Worm (Caenorhabditis elegans): Measurements from ENCODE around the gene Y54G2A.57.

Y54G2A.57 gene

ce11 chrIV:2997302-2997701 is 27.6 kb downstream of the Y54G2A.57 start:
- TF ChIP-seq unc-62 (GFP tag; optimal IDR thresholded peaks at IDR 0.05), result no peak

DNA sequence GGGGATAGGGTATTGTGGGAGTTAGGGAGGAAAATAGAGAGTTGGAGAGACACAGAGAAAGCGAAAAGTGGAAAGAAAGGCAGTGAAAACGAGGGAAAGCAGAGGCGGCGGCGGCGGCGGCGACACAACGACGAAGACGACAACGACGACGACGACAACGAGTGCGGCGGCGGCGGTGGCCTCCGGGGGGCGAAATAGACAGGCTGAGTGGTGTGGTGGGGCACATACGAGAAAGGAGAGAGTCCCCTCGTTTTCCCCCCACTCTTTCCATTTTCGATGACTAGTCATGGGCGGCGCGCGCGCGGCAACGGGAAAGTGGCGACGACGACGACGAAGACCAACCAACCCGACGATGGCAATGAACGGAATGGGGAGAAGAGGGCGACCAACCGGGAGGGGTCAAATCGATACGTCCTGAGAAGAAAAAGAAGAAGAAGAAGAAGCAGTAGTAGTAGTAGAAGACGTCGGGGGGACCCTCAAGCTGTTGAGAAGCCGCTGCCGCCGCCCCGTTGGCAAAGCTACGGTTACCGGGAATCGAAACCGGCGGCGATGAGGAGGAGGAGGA is 28.9 kb downstream of the Y54G2A.57 start:
- no peak for TF ChIP-seq unc-62 (GFP tag; optimal IDR thresholded peaks at IDR 0.05)

DNA sequence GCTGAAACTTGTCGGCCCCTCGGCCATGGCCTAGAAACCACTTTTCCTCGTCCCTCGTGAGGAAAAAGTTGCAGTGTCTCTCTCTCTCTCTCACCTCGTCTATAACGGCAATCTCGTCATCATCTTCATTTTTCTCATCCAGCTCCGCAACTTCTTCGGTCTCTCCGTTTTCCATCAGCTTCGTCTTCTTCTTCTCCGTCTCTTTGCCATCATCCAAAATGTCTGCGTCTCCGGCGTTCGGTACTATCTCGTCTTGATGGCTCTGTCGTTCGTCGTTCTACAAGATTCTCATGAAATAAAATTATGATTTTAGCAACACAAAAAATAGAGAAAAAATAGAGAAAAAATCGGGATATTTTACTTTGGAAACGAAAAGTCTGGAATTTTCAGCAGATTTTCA is 31.8 kb downstream of the Y54G2A.57 start:
- TF ChIP-seq unc-62 (GFP tag; optimal IDR thresholded peaks at IDR 0.05), result no peak

ce11 chrIV:3002807-3003206 is 33.1 kb downstream of the Y54G2A.57 start:
- TF ChIP-seq unc-62 (GFP tag; optimal IDR thresholded peaks at IDR 0.05), result no peak

- TF ChIP-seq unc-62 (GFP tag; optimal IDR thresholded peaks at IDR 0.05), result no peak
These were observed 39.1 kb downstream of the Y54G2A.57 start, which contains the start of gene Y54G2A.73 for ce11 chrIV:3008828-3009227. Gene Y54G2A.73, minus strand, starts transcription at chrIV:3008892.

ce11 chrIV:3011647-3012046 is 41.9 kb downstream of the Y54G2A.57 start:
- no peak for TF ChIP-seq unc-62 (GFP tag; optimal IDR thresholded peaks at IDR 0.05)

ce11 chrIV:3012374-3013142 is 42.8 kb downstream of the Y54G2A.57 start, which contains the start of the genes Y54G2A.28 and vrp-1:
Gene Y54G2A.28, minus strand, starts transcription at chrIV:3012421.
Gene vrp-1, plus strand, starts transcription at chrIV:3012587.
- TF ChIP-seq unc-62 (GFP tag; optimal IDR thresholded peaks at IDR 0.05), result no peak

DNA sequence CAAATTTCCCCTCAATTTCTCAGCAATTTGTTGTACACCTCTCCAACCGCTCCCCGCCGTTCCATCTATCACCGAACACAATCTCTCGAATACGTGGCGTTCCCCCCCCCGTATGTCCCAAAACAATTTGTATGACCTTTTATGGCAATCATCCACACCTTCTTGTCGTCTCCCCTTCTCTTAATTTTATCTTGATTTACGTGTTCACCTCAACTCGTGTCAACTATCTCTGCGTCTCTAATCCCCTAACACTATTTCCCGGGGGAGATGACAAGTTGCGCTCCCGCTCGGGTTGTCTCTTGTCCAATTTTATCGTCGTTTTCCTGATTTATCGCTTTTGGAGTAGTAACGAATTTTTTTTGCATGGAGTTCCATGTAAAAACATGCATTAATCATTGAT is 44.9 kb downstream of the Y54G2A.57 start:
- no peak for TF ChIP-seq unc-62 (GFP tag; optimal IDR thresholded peaks at IDR 0.05)

DNA sequence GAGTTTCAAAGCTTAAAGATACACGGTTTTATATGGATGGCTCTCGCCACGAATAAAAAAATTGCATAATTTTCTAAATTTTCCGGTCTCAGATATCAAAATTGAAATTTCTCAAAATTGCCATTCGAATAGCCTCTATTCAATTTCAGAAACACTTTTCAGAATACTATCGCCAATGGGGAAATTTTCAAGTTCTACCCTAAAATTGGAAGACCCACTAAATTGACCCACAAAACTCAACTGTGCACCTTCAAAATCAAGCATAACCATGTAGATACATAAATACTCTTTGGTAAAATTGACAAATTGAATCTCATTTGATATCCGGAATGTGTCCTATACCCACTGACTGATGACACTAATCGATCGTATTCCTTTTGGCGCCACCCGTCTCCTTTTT is 46.5 kb downstream of the Y54G2A.57 start:
- TF ChIP-seq unc-62 (GFP tag; optimal IDR thresholded peaks at IDR 0.05), result no peak

DNA sequence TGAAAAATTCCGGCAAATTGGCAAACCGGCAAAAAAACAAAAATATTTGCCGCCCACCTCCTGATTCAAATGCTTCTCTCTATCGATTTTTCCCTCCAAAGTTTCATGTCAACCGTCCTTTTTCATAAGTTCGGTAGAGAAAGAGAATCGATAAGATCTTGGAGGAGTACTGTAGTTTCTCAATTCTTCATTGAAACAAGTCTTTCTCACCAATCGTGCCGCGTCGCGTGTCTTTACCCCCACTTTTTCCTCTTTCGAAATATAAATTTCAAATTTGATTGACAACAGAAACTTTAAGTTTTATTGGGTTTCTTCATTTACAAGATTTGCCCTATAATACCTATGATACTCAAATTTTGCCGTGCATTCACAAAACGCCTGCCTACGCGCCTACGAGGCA is 48.8 kb downstream of the Y54G2A.57 start:
- TF ChIP-seq unc-62 (GFP tag; optimal IDR thresholded peaks at IDR 0.05), result no peak

ce11 chrIV:3019438-3019837 is 49.7 kb downstream of the Y54G2A.57 start, which contains the start of gene lin-22:
Gene lin-22, plus strand, starts transcription at chrIV:3019738.
- no peak for TF ChIP-seq unc-62 (GFP tag; optimal IDR thresholded peaks at IDR 0.05)

All from whole organism, dauer.